Worm (Caenorhabditis elegans) whole organism, L1 larva: ENCODE results near the gene F58E6.8.

ENCODE experiments used
- F16B12.6 ChIP-seq: fragments of 150-350 bp; optimal IDR thresholded peaks from 2 replicates; lab custom pipeline; 2014; ENCODE audit warnings: missing biosample characterization, missing genetic modification characterization
- aly-2 ChIP-seq: fragments of 150-350 bp; optimal IDR thresholded peaks from 2 replicates; lab custom pipeline; 2014; ENCODE audit warnings: missing biosample characterization, missing genetic modification characterization
- ama-1 ChIP-seq: fragments of 150-350 bp; optimal IDR thresholded peaks from 2 replicates; lab custom pipeline; 2014
- ceh-63 ChIP-seq: fragments of 200-800 bp; sonication (Bioruptor generic); optimal IDR thresholded peaks from 2 replicates; lab custom pipeline; 2018; ENCODE audit warnings: mild to moderate bottlenecking, missing genetic modification characterization, missing compliant biosample characterization
- ces-1 ChIP-seq: fragments of 150-350 bp; optimal IDR thresholded peaks from 2 replicates; lab custom pipeline; 2014; ENCODE audit warnings: missing biosample characterization, missing genetic modification reagents, missing genetic modification characterization
- efl-1 ChIP-seq, 4 experiments: fragments of 150-350 bp; optimal IDR thresholded peaks in 3 of 4; peaks in 1 of 4; 1 replicate in 1 of 4; 2 replicates in 3 of 4; lab custom pipeline; 2014; ENCODE audit warnings: missing biosample characterization in 2 of 4, missing genetic modification characterization in 2 of 4, missing genetic modification reagents in 2 of 4
- efl-3 ChIP-seq: fragments of 200-800 bp; sonication (Bioruptor generic); optimal IDR thresholded peaks from 2 replicates; lab custom pipeline; 2018; ENCODE audit warnings: mild to moderate bottlenecking, missing genetic modification characterization, missing compliant biosample characterization
- egl-13 ChIP-seq: sonication (generic microtip); optimal IDR thresholded peaks from 2 replicates; lab custom pipeline; 2016; ENCODE audit warnings: missing genotype, missing genetic modification reagents, missing genetic modification characterization, missing compliant biosample characterization
- fkh-10 ChIP-seq: sonication (generic microtip); optimal IDR thresholded peaks from 2 replicates; lab custom pipeline; 2017; ENCODE audit warnings: missing biosample characterization, missing genetic modification reagents, missing genetic modification characterization
- grh-1 ChIP-seq: fragments of 200-800 bp; sonication (Bioruptor generic); IDR thresholded peaks from 2 replicates; pipeline ENCODE4 v1.3.6; 2022; ENCODE audit warnings: missing genetic modification reagents, missing genetic modification characterization, missing compliant biosample characterization
- hlh-17 ChIP-seq: fragments of 200-800 bp; sonication (Bioruptor generic); optimal IDR thresholded peaks from 2 replicates; lab custom pipeline; 2018; ENCODE audit warnings: missing genetic modification characterization, mild to moderate bottlenecking, missing compliant biosample characterization, moderate library complexity, borderline replicate concordance
- isw-1 ChIP-seq: fragments of 200-800 bp; sonication (Bioruptor generic); IDR thresholded peaks from 2 replicates; pipeline ENCODE4 v1.3.6; 2022; ENCODE audit warnings: missing genetic modification characterization, missing compliant biosample characterization
- jun-1 ChIP-seq: fragments of 150-350 bp; optimal IDR thresholded peaks from 2 replicates; lab custom pipeline; 2014; ENCODE audit warnings: missing biosample characterization, missing genetic modification reagents, missing genetic modification characterization
- lin-13 ChIP-seq: fragments of 150-350 bp; optimal IDR thresholded peaks from 2 replicates; lab custom pipeline; 2014; ENCODE audit warnings: missing biosample characterization, missing genetic modification reagents, missing genetic modification characterization
- lin-14 ChIP-seq: fragments of 200-800 bp; sonication (Bioruptor generic); optimal IDR thresholded peaks from 2 replicates; lab custom pipeline; 2018; ENCODE audit warnings: mild to moderate bottlenecking, missing genetic modification characterization, moderate library complexity, missing compliant biosample characterization
- lin-35 ChIP-seq, 2 experiments: fragments of 150-350 bp; optimal IDR thresholded peaks; 2 replicates each; lab custom pipeline; 2014; ENCODE audit warnings: missing biosample characterization in 2 of 2, missing genetic modification characterization in 2 of 2, missing genetic modification reagents in 2 of 2
- lsy-2 ChIP-seq, 2 experiments: fragments of 150-350 bp; optimal IDR thresholded peaks; 2 replicates each; lab custom pipeline; 2014; ENCODE audit warnings: missing biosample characterization in 2 of 2, missing genetic modification characterization in 2 of 2
- mef-2 ChIP-seq: fragments of 150-350 bp; optimal IDR thresholded peaks from 2 replicates; lab custom pipeline; 2014; ENCODE audit warnings: missing biosample characterization, missing genetic modification characterization
- mep-1 ChIP-seq: fragments of 150-350 bp; optimal IDR thresholded peaks from 2 replicates; lab custom pipeline; 2014; ENCODE audit warnings: missing biosample characterization, missing genetic modification characterization
- nhr-11 ChIP-seq: fragments of 150-350 bp; optimal IDR thresholded peaks from 2 replicates; lab custom pipeline; 2014; ENCODE audit warnings: missing biosample characterization, missing genetic modification characterization
- nhr-19 ChIP-seq: fragments of 200-800 bp; sonication (Bioruptor generic); conservative IDR thresholded peaks from 2 replicates; pipeline ENCODE4 v1.3.6; 2022; ENCODE audit warnings: missing genetic modification characterization, missing compliant biosample characterization
- nhr-71 ChIP-seq: sonication (generic microtip); optimal IDR thresholded peaks from 2 replicates; lab custom pipeline; 2016; ENCODE audit warnings: mild to moderate bottlenecking, missing genetic modification characterization, moderate library complexity, missing compliant biosample characterization
- nhr-76 ChIP-seq: sonication (generic microtip); optimal IDR thresholded peaks from 2 replicates; lab custom pipeline; 2017; ENCODE audit warnings: missing biosample characterization, missing genetic modification characterization
- nhr-84 ChIP-seq: sonication (generic microtip); optimal IDR thresholded peaks from 2 replicates; lab custom pipeline; 2017; ENCODE audit warnings: missing biosample characterization, missing genetic modification characterization
- nhr-85 ChIP-seq: sonication (generic microtip); peaks from one replicate; lab custom pipeline; 2016; ENCODE audit warnings: missing genetic modification characterization, inconsistent platforms, missing compliant biosample characterization
- pag-3 ChIP-seq: sonication (generic microtip); optimal IDR thresholded peaks from 2 replicates; lab custom pipeline; 2017; ENCODE audit warnings: missing genetic modification characterization, mild to moderate bottlenecking, missing compliant biosample characterization, antibody characterized with exemption, borderline replicate concordance; ENCODE audit not compliant: insufficient read depth
- pax-3 ChIP-seq: fragments of 200-800 bp; sonication (Bioruptor generic); optimal IDR thresholded peaks from 2 replicates; lab custom pipeline; 2018; ENCODE audit warnings: mild to moderate bottlenecking, missing genetic modification characterization, moderate library complexity, missing compliant biosample characterization
- rnt-1 ChIP-seq: sonication (generic microtip); optimal IDR thresholded peaks from 2 replicates; lab custom pipeline; 2016; ENCODE audit warnings: mild to moderate bottlenecking, missing genetic modification characterization, moderate library complexity, missing compliant biosample characterization
- snpc-4 ChIP-seq: fragments of 150-350 bp; optimal IDR thresholded peaks from 2 replicates; lab custom pipeline; 2014; ENCODE audit warnings: missing biosample characterization, missing genetic modification characterization
- snu-23 ChIP-seq: sonication (generic microtip); optimal IDR thresholded peaks from 2 replicates; lab custom pipeline; 2016; ENCODE audit warnings: missing genetic modification characterization, missing compliant biosample characterization
- sox-4 ChIP-seq: sonication (generic microtip); optimal IDR thresholded peaks from 2 replicates; lab custom pipeline; 2016; ENCODE audit warnings: missing genetic modification characterization, missing compliant biosample characterization
- swsn-7 ChIP-seq: sonication (generic microtip); optimal IDR thresholded peaks from 2 replicates; lab custom pipeline; 2016; ENCODE audit warnings: missing genetic modification characterization, missing compliant biosample characterization
- tbx-2 ChIP-seq: sonication (generic microtip); optimal IDR thresholded peaks from 2 replicates; lab custom pipeline; 2016; ENCODE audit warnings: missing genetic modification characterization, missing compliant biosample characterization
- unc-130 ChIP-seq: fragments of 150-350 bp; optimal IDR thresholded peaks from 2 replicates; lab custom pipeline; 2017; ENCODE audit warnings: missing biosample characterization, missing genetic modification characterization, inconsistent platforms
- unc-62 ChIP-seq: fragments of 150-350 bp; optimal IDR thresholded peaks from 2 replicates; lab custom pipeline; 2014; ENCODE audit warnings: missing biosample characterization, missing genetic modification reagents, missing genetic modification characterization
- unc-86 ChIP-seq: sonication (generic microtip); optimal IDR thresholded peaks from 2 replicates; lab custom pipeline; 2016; ENCODE audit warnings: missing genetic modification characterization, missing compliant biosample characterization
- unc-98 ChIP-seq: fragments of 200-800 bp; sonication (Bioruptor generic); IDR thresholded peaks from 2 replicates; pipeline ENCODE4 v1.3.6; 2022; ENCODE audit warnings: missing genetic modification characterization, missing compliant biosample characterization
- zag-1 ChIP-seq: fragments of 150-350 bp; optimal IDR thresholded peaks from 2 replicates; lab custom pipeline; 2014; ENCODE audit warnings: missing biosample characterization, missing genetic modification characterization

F58E6.8 gene

ce11 chrV:9768828-9769778, 13.5 kb upstream of the F58E6.8 start, which contains the start of gene unc-42 (continued):
- no peak for TF ChIP-seq pax-3
- no peak for TF ChIP-seq unc-130 (tag; lab: Kevin White, UChicago)
- TF ChIP-seq mep-1 (tag; lab: Kevin White, UChicago), result no peak
- no peak for TF ChIP-seq efl-3
- peak; percentile 30 for TF ChIP-seq nhr-71 (tag; lab: Kevin White, UChicago)
- TF ChIP-seq snu-23, result no peak
- TF ChIP-seq lin-14, result peak; percentile 80
- TF ChIP-seq lin-35 (GFP tag; optimal IDR thresholded peaks at IDR 0.05; lab: Kevin White, UChicago), result no peak
- no peak for TF ChIP-seq efl-1 (optimal IDR thresholded peaks at IDR 0.05; lab: Kevin White, UChicago)
- peak in 1 of 2 experiments; percentile 76 for TF ChIP-seq efl-1 (GFP tag; optimal IDR thresholded peaks at IDR 0.05 in 1 of 2; lab: Kevin White, UChicago)
- no peak for TF ChIP-seq F16B12.6 (tag; lab: Kevin White, UChicago)
- no peak for TF ChIP-seq ama-1 (lab: Kevin White, UChicago)
- no peak for TF ChIP-seq mef-2 (tag; lab: Kevin White, UChicago)
- TF ChIP-seq ceh-63, result no peak
- TF ChIP-seq rnt-1 (tag; lab: Kevin White, UChicago), result no peak
- TF ChIP-seq ces-1 (GFP tag; lab: Kevin White, UChicago), result peak; percentile 100
- no peak for TF ChIP-seq nhr-85 (tag; lab: Kevin White, UChicago)
- no peak for TF ChIP-seq unc-98 (GFP tag; lab: Robert Waterston, UW)
- no peak for TF ChIP-seq grh-1 (GFP tag; lab: Robert Waterston, UW)
- no peak for TF ChIP-seq pag-3 (tag; lab: Kevin White, UChicago)
- TF ChIP-seq egl-13, result no peak
- no peak for TF ChIP-seq nhr-19 (GFP tag; lab: Robert Waterston, UW)
- no peak for TF ChIP-seq nhr-11 (tag; lab: Kevin White, UChicago)
- TF ChIP-seq unc-62 (GFP tag; lab: Kevin White, UChicago), result no peak
- no peak for TF ChIP-seq nhr-84
- TF ChIP-seq nhr-76 (tag; lab: Kevin White, UChicago), result no peak
- TF ChIP-seq jun-1 (tag; lab: Kevin White, UChicago), result no peak
- TF ChIP-seq hlh-17 (GFP tag; lab: Kevin White, UChicago), result no peak
- no peak for TF ChIP-seq snpc-4 (tag; lab: Kevin White, UChicago)
- no peak for TF ChIP-seq unc-86 (tag; lab: Kevin White, UChicago)
- TF ChIP-seq lsy-2 (tag; optimal IDR thresholded peaks at IDR 0.05; lab: Kevin White, UChicago), result peak in 1 of 2 experiments; percentile 53
- no peak for TF ChIP-seq isw-1 (GFP tag; lab: Robert Waterston, UW)
- TF ChIP-seq lin-13 (GFP tag; lab: Kevin White, UChicago), result no peak
- TF ChIP-seq fkh-10 (GFP tag; lab: Kevin White, UChicago), result peak; percentile 88
- peak; percentile 16 for TF ChIP-seq swsn-7 (tag; lab: Kevin White, UChicago)
- TF ChIP-seq sox-4, result no peak
- TF ChIP-seq zag-1 (tag; lab: Kevin White, UChicago), result no peak
- no peak for TF ChIP-seq aly-2
- peak; percentile 35 for TF ChIP-seq tbx-2 (tag; lab: Kevin White, UChicago)

ce11 chrV:9767941-9768340, 12.3 kb upstream of the F58E6.8 start:
- TF ChIP-seq ama-1 (lab: Kevin White, UChicago) (no peak), efl-1 (optimal IDR thresholded peaks at IDR 0.05; lab: Kevin White, UChicago) (no peak), efl-1 (GFP tag; optimal IDR thresholded peaks at IDR 0.05 in 1 of 2; lab: Kevin White, UChicago) (peak in 1 of 2 experiments; percentile 58), fkh-10 (GFP tag; lab: Kevin White, UChicago) (peak; percentile 34), ces-1 (GFP tag; lab: Kevin White, UChicago) (peak; percentile 97), lin-14 (peak; percentile 22), nhr-76 (tag; lab: Kevin White, UChicago) (no peak)
